Fruit fly (Drosophila melanogaster): ENCODE measurements around the gene CG14147.

DNA sequence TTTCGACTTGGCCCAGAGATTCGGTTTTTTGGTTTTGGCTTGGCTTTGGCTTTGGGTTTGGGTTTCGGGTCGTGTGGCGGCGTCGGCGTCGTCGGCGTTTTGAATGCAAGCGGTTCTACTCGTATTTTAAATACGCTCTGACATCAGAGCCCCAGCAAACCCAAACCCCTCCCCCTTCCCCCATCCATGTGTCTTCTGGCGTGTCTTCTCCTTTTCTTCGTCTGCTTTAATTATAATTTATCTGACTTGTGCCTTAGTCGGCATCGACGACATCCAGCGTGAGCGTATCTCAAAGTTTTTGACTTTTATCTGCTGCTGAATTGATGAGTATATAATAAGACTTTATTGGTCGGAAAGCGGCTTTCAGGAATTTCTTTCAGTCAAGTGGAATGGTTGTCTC lies 29.3 kb downstream of the CG14147 start:
- TF ChIP-seq CG8478 (optimal IDR thresholded peaks at IDR 0.05) = no peak
- no peak for TF ChIP-seq CTCF (optimal IDR thresholded peaks at IDR 0.05)

All from S2 (cell line).